Worm (Caenorhabditis elegans): ENCODE data around the gene let-99.

DNA sequence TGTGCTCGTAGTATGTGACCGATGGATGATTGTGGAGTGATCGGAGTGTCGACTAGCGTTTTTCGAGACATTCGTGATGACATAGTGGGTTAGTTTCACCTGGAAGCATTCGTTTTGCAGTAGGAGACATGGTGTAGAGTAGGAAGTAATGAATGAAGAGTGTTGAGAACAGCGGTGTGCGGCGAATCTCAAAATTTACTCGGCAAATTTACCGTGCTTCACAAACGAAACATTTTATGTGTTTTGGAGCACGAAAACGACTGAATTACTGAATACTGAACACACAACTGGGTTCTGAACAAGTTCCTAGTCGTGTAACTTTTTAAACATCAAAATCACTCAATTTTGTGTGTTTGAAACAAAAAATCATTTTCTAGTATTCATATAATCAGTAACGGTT is 13.4 kb downstream of the let-99 start, which contains the start of gene K08E7.6:
- no peak for TF ChIP-seq ref-1 (GFP tag; conservative IDR thresholded peaks at IDR 0.05)
- no peak for TF ChIP-seq ztf-23 (GFP tag; IDR thresholded peaks at IDR 0.05)
- no peak for TF ChIP-seq med-1 (GFP tag; optimal IDR thresholded peaks at IDR 0.05; ENCODE audit: insufficient read depth)
- no peak for TF ChIP-seq flt-1 (GFP tag; IDR thresholded peaks at IDR 0.05)
- no peak for TF ChIP-seq klf-2 (GFP tag; conservative IDR thresholded peaks at IDR 0.05)
- no peak for TF ChIP-seq ztf-29 (GFP tag; IDR thresholded peaks at IDR 0.05)

Measured in whole organism, midembryonic.